Worm (Caenorhabditis elegans): ENCODE measurements around the gene T13A10.1.

Gene T13A10.1

DNA sequence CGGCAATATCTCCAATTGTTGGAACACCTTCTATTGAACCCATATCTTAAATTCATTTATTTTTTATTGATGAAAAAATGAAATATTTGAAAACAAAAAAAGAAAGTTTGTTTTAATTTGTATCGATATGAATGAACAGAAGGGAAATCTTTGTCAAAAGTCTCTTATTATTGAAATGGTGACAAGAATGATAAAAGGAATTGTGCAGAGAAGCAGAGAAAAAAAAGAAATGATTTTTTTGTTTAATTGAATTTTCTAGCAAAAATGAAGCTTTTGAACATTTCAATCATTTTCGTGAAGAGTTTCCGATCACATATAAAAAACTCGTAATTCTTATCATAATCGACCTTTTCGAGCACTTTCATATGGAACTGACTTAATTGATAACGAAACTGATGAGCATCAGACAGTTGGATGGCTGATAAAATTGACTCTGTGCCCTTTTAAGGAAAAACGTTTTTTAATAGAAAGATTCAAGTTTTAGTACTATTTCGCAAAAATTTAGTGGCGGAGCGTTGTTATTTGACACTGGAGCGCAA is at the start of gene T13A10.1, which contains the start of gene aat-4:
Gene T13A10.1 (plus strand): TSS at position 411 of the 539 bp plus-strand sequence.
Gene aat-4 (minus strand): TSS at position 51 of the 539 bp plus-strand sequence.
- no peak for TF ChIP-seq unc-86 (tag; optimal IDR thresholded peaks at IDR 0.05)
- peak; percentile 78 for TF ChIP-seq elt-2 (tag; optimal IDR thresholded peaks at IDR 0.05)

DNA sequence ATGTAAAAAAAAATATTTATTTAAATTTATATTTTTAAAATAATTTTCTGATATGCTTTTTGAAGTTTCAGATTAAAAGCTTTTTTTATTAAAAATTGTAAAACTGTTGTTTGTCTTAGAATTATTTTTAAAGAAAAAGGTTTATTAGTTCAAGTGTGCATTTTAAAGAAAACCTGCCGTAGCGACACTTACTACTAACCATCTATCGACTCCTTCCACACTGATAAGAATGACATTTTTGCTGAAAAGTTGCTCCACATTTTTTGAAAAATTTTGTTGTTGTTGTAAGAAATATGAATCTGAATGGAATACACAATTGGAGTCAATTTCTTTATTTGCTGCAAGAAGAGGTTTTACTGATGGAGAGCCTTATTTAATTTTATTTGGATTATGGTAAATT is 47.9 kb upstream of the T13A10.1 start, which contains the start of gene C49A9.1:
Gene C49A9.1 (plus strand): TSS at position 217 of the 400 bp plus-strand sequence.
- TF ChIP-seq ceh-48 (tag; optimal IDR thresholded peaks at IDR 0.05) (no peak), che-1 (tag; optimal IDR thresholded peaks at IDR 0.05) (no peak), odd-2 (tag; optimal IDR thresholded peaks at IDR 0.05) (no peak), ztf-16 (tag; optimal IDR thresholded peaks at IDR 0.05) (no peak), eyg-1 (tag; optimal IDR thresholded peaks at IDR 0.05) (no peak), ceh-24 (tag; optimal IDR thresholded peaks at IDR 0.05) (no peak), hlh-8 (tag; optimal IDR thresholded peaks at IDR 0.05) (no peak), F13H6.1 (tag; optimal IDR thresholded peaks at IDR 0.05) (no peak)

DNA sequence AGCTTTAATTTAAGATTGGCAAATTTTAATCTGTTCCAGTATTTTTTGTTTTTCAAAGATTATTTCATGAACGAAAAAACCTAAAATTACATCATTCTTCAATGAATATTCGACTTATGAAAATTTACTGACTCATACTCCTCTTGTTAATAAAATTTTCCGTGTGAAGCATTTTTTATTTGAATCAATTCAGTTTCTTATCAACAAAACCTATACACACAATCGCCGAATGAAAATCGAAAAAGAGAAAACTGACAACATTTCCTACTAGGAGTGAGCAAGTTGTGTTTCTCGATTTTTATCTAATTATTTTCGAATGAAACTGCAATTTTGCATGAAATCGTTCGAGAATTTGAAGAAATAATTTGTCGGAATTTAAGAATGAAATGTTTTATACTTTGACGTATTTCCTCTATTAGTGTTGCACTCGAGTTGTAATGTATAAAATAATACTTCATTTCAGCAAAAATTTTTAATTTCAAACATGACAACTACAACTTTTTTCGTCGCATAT is 45.3 kb upstream of the T13A10.1 start, which contains the start of gene F58F9.4:
Gene F58F9.4 (plus strand): TSS at position 464 of the 514 bp plus-strand sequence.
- TF ChIP-seq Y22D7AL.16 (tag; optimal IDR thresholded peaks at IDR 0.05) (no peak), tbx-7 (tag; optimal IDR thresholded peaks at IDR 0.05) (no peak), K02D7.2 (tag; optimal IDR thresholded peaks at IDR 0.05) (no peak), sox-2 (GFP tag; IDR thresholded peaks at IDR 0.05) (no peak), T23F11.4 (GFP tag; optimal IDR thresholded peaks at IDR 0.05) (no peak), ama-1 (optimal IDR thresholded peaks at IDR 0.05) (no peak), pax-1 (tag; optimal IDR thresholded peaks at IDR 0.05) (no peak), dve-1 (tag; optimal IDR thresholded peaks at IDR 0.05) (no peak), ceh-48 (tag; optimal IDR thresholded peaks at IDR 0.05) (no peak), ceh-18 (tag; optimal IDR thresholded peaks at IDR 0.05) (no peak), unc-86 (tag; optimal IDR thresholded peaks at IDR 0.05) (no peak)

- no peak for TF ChIP-seq C38D4.7 (GFP tag; optimal IDR thresholded peaks at IDR 0.05)
- TF ChIP-seq npax-4 (tag; optimal IDR thresholded peaks at IDR 0.05), result no peak
Observed at ce11 chrIV:6232769-6233290, 43.1 kb upstream of the T13A10.1 start, which contains the start of gene F58F9.3. F58F9.3 (plus strand) TSS chrIV:6233240.

- TF ChIP-seq gmeb-2 (tag; optimal IDR thresholded peaks at IDR 0.05), result no peak
- no peak for TF ChIP-seq odd-2 (tag; optimal IDR thresholded peaks at IDR 0.05)
- TF ChIP-seq che-1 (tag; optimal IDR thresholded peaks at IDR 0.05), result no peak
- no peak for TF ChIP-seq ets-4 (tag; optimal IDR thresholded peaks at IDR 0.05)
- TF ChIP-seq sox-4 (tag; optimal IDR thresholded peaks at IDR 0.05), result no peak
- no peak for TF ChIP-seq ceh-6 (GFP tag; optimal IDR thresholded peaks at IDR 0.05)
- no peak for TF ChIP-seq ceh-31 (tag; optimal IDR thresholded peaks at IDR 0.05)
- TF ChIP-seq elt-2 (tag; optimal IDR thresholded peaks at IDR 0.05), result no peak
- TF ChIP-seq hlh-6 (tag; optimal IDR thresholded peaks at IDR 0.05), result no peak
- no peak for TF ChIP-seq ama-1 (optimal IDR thresholded peaks at IDR 0.05)
- no peak for TF ChIP-seq hlh-30 (tag; optimal IDR thresholded peaks at IDR 0.05; ENCODE audit: insufficient read depth)
- TF ChIP-seq hlh-8 (tag; optimal IDR thresholded peaks at IDR 0.05), result no peak
- no peak for TF ChIP-seq pha-2 (tag; optimal IDR thresholded peaks at IDR 0.05)
- TF ChIP-seq zip-5 (tag; optimal IDR thresholded peaks at IDR 0.05), result no peak
- no peak for TF ChIP-seq ceh-14 (tag; optimal IDR thresholded peaks at IDR 0.05)
Observed at ce11 chrIV:6237508-6238227, 38.2 kb upstream of the T13A10.1 start, which contains the start of the genes F58F9.6 and F58F9.8. F58F9.6 (minus strand) TSS chrIV:6237608. F58F9.8 (plus strand) TSS chrIV:6238177.

Data from whole organism, late embryonic.